Fruit fly (Drosophila melanogaster): ENCODE results near the gene ninaC.

DNA sequence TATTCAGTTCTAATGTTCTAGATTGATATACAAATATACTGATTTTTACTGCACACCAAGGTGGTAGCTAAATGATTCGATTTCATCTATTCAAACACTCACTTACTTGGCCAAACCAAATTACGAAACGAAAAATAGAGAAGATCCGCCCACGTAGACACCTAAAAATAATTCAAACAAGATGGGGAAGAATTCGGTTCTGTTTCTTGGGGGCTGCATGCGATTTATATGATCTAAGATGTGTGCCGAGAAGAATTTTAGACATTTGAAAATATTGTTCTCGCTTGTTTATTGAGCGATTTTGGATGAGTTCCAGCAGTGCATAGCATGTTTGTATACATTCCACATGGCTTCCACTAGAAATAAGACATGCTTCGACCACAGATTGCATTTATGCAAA lies 30.1 kb downstream of the ninaC start:
- TF ChIP-seq CG12605 (GFP tag; IDR thresholded peaks at IDR 0.05) = no peak
- TF ChIP-seq fd96Ca (GFP tag; IDR thresholded peaks at IDR 0.05) = no peak
- TF ChIP-seq rn (GFP tag; IDR thresholded peaks at IDR 0.05) = no peak
- TF ChIP-seq Pif1A (GFP tag; optimal IDR thresholded peaks at IDR 0.05) = no peak
- no peak for TF ChIP-seq Pif1B (GFP tag; optimal IDR thresholded peaks at IDR 0.05)
- TF ChIP-seq CG34367 (tag; optimal IDR thresholded peaks at IDR 0.05) = no peak
- TF ChIP-seq CG4496 (GFP tag; IDR thresholded peaks at IDR 0.05) = no peak
- no peak for TF ChIP-seq CG17806 (tag; optimal IDR thresholded peaks at IDR 0.05)
- no peak for TF ChIP-seq gl (tag; optimal IDR thresholded peaks at IDR 0.05)
- TF ChIP-seq CG10348 (GFP tag; IDR thresholded peaks at IDR 0.05) = no peak
- TF ChIP-seq EcR (GFP tag; optimal IDR thresholded peaks at IDR 0.05) = no peak
